Worm (Caenorhabditis elegans): ENCODE results near the gene str-252.

DNA sequence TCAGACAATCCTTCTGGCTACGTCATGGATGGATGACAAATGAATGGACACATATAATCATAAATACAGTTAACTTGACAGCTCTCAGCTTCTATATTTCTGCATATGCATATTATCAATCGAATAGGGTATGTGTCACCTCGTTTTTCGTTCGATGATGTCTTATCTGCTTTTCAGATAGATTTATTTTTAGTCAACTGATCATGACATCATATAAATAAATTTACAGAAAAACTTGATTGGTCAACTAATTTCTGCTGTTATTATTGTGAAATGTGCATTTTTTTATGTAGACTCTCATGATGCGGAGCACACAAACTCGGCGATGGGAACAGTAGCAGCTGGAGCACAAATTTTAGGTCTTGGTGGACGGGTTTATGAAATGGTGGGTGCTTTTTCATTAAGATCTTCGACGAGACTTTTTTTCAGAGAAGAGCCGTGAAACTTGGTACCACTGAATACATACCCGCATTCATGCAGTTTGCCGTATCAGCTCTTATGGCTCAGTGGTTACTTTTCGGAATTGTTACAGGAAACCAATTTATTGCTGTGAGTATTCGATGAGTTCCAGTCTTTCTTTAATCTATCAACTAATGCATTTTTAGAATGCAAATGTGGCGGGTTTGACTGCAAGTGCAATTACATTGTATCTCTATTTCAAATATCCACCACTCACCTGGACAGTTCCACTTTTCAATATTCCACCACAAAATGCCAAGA, 39.2 kb downstream of the str-252 start:
- TF ChIP-seq lin-35 (GFP tag; optimal IDR thresholded peaks at IDR 0.05) (no peak), nhr-179 (tag; optimal IDR thresholded peaks at IDR 0.05) (no peak), ztf-3 (GFP tag; optimal IDR thresholded peaks at IDR 0.05) (no peak), bed-1 (GFP tag; IDR thresholded peaks at IDR 0.05) (no peak), unc-62 (GFP tag; optimal IDR thresholded peaks at IDR 0.05) (peak; percentile 63), snpc-4 (GFP tag; optimal IDR thresholded peaks at IDR 0.05) (no peak), snpc-4 (tag; optimal IDR thresholded peaks at IDR 0.05) (no peak)

All from whole organism, young adult.